Worm (Caenorhabditis elegans) whole organism, late embryonic: ENCODE results near the gene D2096.6.

Experiments used
- K02D7.2 ChIP-seq: sonication (generic microtip); optimal IDR thresholded peaks from 2 replicates; lab custom pipeline; 2017; ENCODE audit warnings: mild to moderate bottlenecking, missing genetic modification characterization, missing compliant biosample characterization
- ama-1 ChIP-seq: fragments of 150-350 bp; optimal IDR thresholded peaks from 2 replicates; lab custom pipeline; 2014
- dve-1 ChIP-seq: sonication (generic microtip); optimal IDR thresholded peaks from 2 replicates; lab custom pipeline; 2017; ENCODE audit warnings: antibody characterized with exemption, mild to moderate bottlenecking, missing genetic modification characterization, missing compliant biosample characterization
- fkh-10 ChIP-seq: fragments of 150-350 bp; optimal IDR thresholded peaks from 2 replicates; lab custom pipeline; 2014; ENCODE audit warnings: missing biosample characterization, missing genetic modification reagents, missing genetic modification characterization
- hlh-15 ChIP-seq: sonication (generic microtip); optimal IDR thresholded peaks from 2 replicates; lab custom pipeline; 2016; ENCODE audit warnings: missing genetic modification characterization, missing compliant biosample characterization
- nhr-11 ChIP-seq: fragments of 150-350 bp; optimal IDR thresholded peaks from 2 replicates; lab custom pipeline; 2014; ENCODE audit warnings: missing biosample characterization, missing genetic modification characterization
- pax-1 ChIP-seq: fragments of 150-350 bp; optimal IDR thresholded peaks from 2 replicates; lab custom pipeline; 2014; ENCODE audit warnings: missing biosample characterization, missing genetic modification characterization
- rnt-1 ChIP-seq: sonication (generic microtip); optimal IDR thresholded peaks from 2 replicates; lab custom pipeline; 2016; ENCODE audit warnings: missing genetic modification characterization, missing compliant biosample characterization
- sdc-2 ChIP-seq: sonication (generic microtip); optimal IDR thresholded peaks from 2 replicates; lab custom pipeline; 2016; ENCODE audit warnings: missing genotype, missing genetic modification characterization, missing compliant biosample characterization
- unc-42 ChIP-seq: sonication (generic microtip); optimal IDR thresholded peaks from 2 replicates; lab custom pipeline; 2016; ENCODE audit warnings: missing genotype, missing genetic modification characterization, missing compliant biosample characterization
- unc-55 ChIP-seq: sonication (generic microtip); optimal IDR thresholded peaks from 2 replicates; lab custom pipeline; 2017; ENCODE audit warnings: missing biosample characterization, missing genetic modification reagents, missing genetic modification characterization
- ztf-16 ChIP-seq: sonication (generic microtip); optimal IDR thresholded peaks from 2 replicates; lab custom pipeline; 2017; ENCODE audit warnings: missing genetic modification characterization, missing compliant biosample characterization

DNA sequence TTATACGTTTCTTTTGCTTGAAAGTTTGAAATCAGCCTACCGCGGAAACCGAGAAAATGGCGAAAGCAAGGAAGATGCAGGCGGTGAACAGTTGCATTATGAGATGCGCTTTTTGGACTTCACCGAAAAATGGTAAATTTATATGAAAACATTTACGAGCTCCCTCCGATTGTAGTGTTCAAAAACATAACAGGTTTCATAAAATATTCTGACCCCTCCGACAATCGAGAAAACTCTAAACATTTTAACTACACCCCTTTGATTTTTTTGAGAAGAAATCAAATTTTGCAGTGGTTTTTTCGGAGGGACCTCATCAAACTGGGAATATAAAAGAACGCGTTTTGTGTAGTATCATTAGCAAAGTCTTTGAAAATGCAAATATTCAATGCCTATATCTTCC is 22.0 kb downstream of the D2096.6 start, which contains the start of the genes F17E9.18 and F17E9.15:
- TF ChIP-seq sdc-2 (tag; lab: Kevin White, UChicago) = no peak
- TF ChIP-seq ztf-16 (tag; lab: Kevin White, UChicago) = no peak
- TF ChIP-seq nhr-11 (tag; lab: Kevin White, UChicago) = no peak
- no peak for TF ChIP-seq dve-1
- no peak for TF ChIP-seq K02D7.2
- no peak for TF ChIP-seq ama-1 (lab: Kevin White, UChicago)
- no peak for TF ChIP-seq unc-55 (GFP tag; lab: Kevin White, UChicago)
- no peak for TF ChIP-seq unc-42 (tag; lab: Kevin White, UChicago)
- TF ChIP-seq hlh-15 (tag; lab: Kevin White, UChicago) = no peak
- TF ChIP-seq pax-1 (tag; lab: Kevin White, UChicago) = no peak
- no peak for TF ChIP-seq rnt-1
- TF ChIP-seq fkh-10 = no peak
